Fruit fly (Drosophila melanogaster) whole organism, embryonic: Measurements from ENCODE around the gene Ugt35A1.

Experiments
- Ada2b ChIP-seq: fragments of 200-800 bp; sonication (Bioruptor generic); IDR thresholded peaks from 2 replicates; pipeline ENCODE4 v1.3.6; 2022; ENCODE audit warnings: missing biosample characterization, missing genetic modification characterization
- Antp ChIP-seq: fragments of 200-800 bp; sonication (Bioruptor generic); optimal IDR thresholded peaks from 3 replicates; lab custom pipeline; 2016; ENCODE audit warnings: missing biosample characterization, missing genetic modification characterization
- B-H1 ChIP-seq: fragments of 200-800 bp; sonication (Bioruptor generic); IDR thresholded peaks from 3 replicates; pipeline ENCODE4 v1.3.6; 2022; ENCODE audit warnings: missing biosample characterization, missing genetic modification characterization
- CG10431 ChIP-seq: fragments of 200-800 bp; sonication (Bioruptor generic); optimal IDR thresholded peaks from 3 replicates; lab custom pipeline; 2018; ENCODE audit warnings: missing biosample characterization, mild to moderate bottlenecking, missing genetic modification characterization
- CG11398 ChIP-seq: fragments of 200-800 bp; sonication (Bioruptor generic); optimal IDR thresholded peaks from 2 replicates; lab custom pipeline; 2016; ENCODE audit warnings: missing biosample characterization, missing genetic modification characterization
- CG11456 ChIP-seq: fragments of 200-800 bp; sonication (Bioruptor generic); IDR thresholded peaks from 3 replicates; pipeline ENCODE4 v1.3.6; 2022; ENCODE audit warnings: missing biosample characterization, missing genetic modification characterization
- CG11504 ChIP-seq: fragments of 200-800 bp; sonication (Bioruptor generic); optimal IDR thresholded peaks from 3 replicates; lab custom pipeline; 2019; ENCODE audit warnings: missing biosample characterization, mild to moderate bottlenecking, missing genetic modification characterization, moderate library complexity
- CG13123 ChIP-seq: fragments of 200-800 bp; sonication (Bioruptor generic); optimal IDR thresholded peaks from 2 replicates; lab custom pipeline; 2016; ENCODE audit warnings: missing biosample characterization, missing genetic modification characterization
- CG1647 ChIP-seq: fragments of 200-800 bp; sonication (Bioruptor generic); optimal IDR thresholded peaks from 3 replicates; lab custom pipeline; 2016; ENCODE audit warnings: missing biosample characterization, missing genetic modification characterization
- CG16813 ChIP-seq: fragments of 200-800 bp; sonication (Bioruptor generic); IDR thresholded peaks from 3 replicates; pipeline ENCODE4 v1.3.6; 2022; ENCODE audit warnings: missing biosample characterization, missing genetic modification characterization; ENCODE audit not compliant: partially characterized antibody
- CG16863 ChIP-seq: fragments of 200-800 bp; sonication (Bioruptor generic); optimal IDR thresholded peaks from 3 replicates; lab custom pipeline; 2016; ENCODE audit warnings: missing biosample characterization, missing genetic modification characterization
- CG2712 ChIP-seq: fragments of 200-800 bp; optimal IDR thresholded peaks from 3 replicates; lab custom pipeline; 2019; ENCODE audit warnings: missing biosample characterization, mild to moderate bottlenecking, missing genetic modification characterization, moderate library complexity
- CG32532 ChIP-seq: fragments of 200-800 bp; sonication (Bioruptor generic); IDR thresholded peaks from 2 replicates; pipeline ENCODE4 v1.3.6; 2022; ENCODE audit warnings: missing biosample characterization, missing genetic modification characterization
- CG34422 ChIP-seq: fragments of 200-800 bp; sonication (Bioruptor generic); IDR thresholded peaks from 3 replicates; pipeline ENCODE4 v1.3.6; 2022; ENCODE audit warnings: missing biosample characterization, missing genetic modification characterization
- CG6175 ChIP-seq: fragments of 200-800 bp; sonication (Bioruptor generic); IDR thresholded peaks from 3 replicates; pipeline ENCODE4 v1.3.6; 2022; ENCODE audit warnings: missing biosample characterization, missing genetic modification characterization
- CG7271 ChIP-seq: fragments of 200-800 bp; sonication (Bioruptor generic); optimal IDR thresholded peaks from 2 replicates; lab custom pipeline; 2018; ENCODE audit warnings: missing biosample characterization, mild to moderate bottlenecking, missing genetic modification characterization, moderate library complexity
- CG7357 ChIP-seq: fragments of 200-800 bp; sonication (Bioruptor generic); IDR thresholded peaks from 3 replicates; pipeline ENCODE4 v1.3.6; 2022; ENCODE audit warnings: missing biosample characterization, missing genetic modification characterization
- CG8359 ChIP-seq: fragments of 200-800 bp; sonication (Bioruptor generic); optimal IDR thresholded peaks from 2 replicates; lab custom pipeline; 2017; ENCODE audit warnings: missing biosample characterization, mild to moderate bottlenecking, missing genetic modification characterization, borderline replicate concordance
- Chrac-16 ChIP-seq: fragments of 200-800 bp; sonication (Bioruptor generic); optimal IDR thresholded peaks from 3 replicates; lab custom pipeline; 2016; ENCODE audit warnings: missing biosample characterization, missing genetic modification characterization
- Dp ChIP-seq: fragments of 200-800 bp; sonication (Bioruptor generic); optimal IDR thresholded peaks from 2 replicates; lab custom pipeline; 2018; ENCODE audit warnings: missing biosample characterization, mild to moderate bottlenecking, missing genetic modification characterization, moderate library complexity
- Hr51 ChIP-seq, 2 experiments: fragments of 200-800 bp; sonication (Bioruptor generic); optimal IDR thresholded peaks; 2 replicates in 1 of 2; 3 replicates in 1 of 2; lab custom pipeline; 2016 to 2018; ENCODE audit warnings: missing biosample characterization in 2 of 2, missing genetic modification characterization in 2 of 2, mild to moderate bottlenecking in 1 of 2, moderate library complexity in 1 of 2
- MBD-R2 ChIP-seq: fragments of 200-800 bp; sonication (Bioruptor generic); IDR thresholded peaks from 2 replicates; pipeline ENCODE4 v1.3.6; 2022; ENCODE audit warnings: missing biosample characterization, missing genetic modification characterization
- NfI ChIP-seq: fragments of 200-800 bp; sonication (Bioruptor generic); optimal IDR thresholded peaks from 3 replicates; lab custom pipeline; 2018; ENCODE audit warnings: missing biosample characterization, mild to moderate bottlenecking, missing genetic modification characterization, moderate library complexity
- Rx ChIP-seq: fragments of 200-800 bp; sonication (Bioruptor generic); IDR thresholded peaks from 2 replicates; pipeline ENCODE4 v1.3.6; 2022; ENCODE audit warnings: missing biosample characterization, missing genetic modification characterization
- Spps ChIP-seq: fragments of 200-800 bp; sonication (Bioruptor generic); optimal IDR thresholded peaks from 2 replicates; lab custom pipeline; 2018; ENCODE audit warnings: missing biosample characterization, mild to moderate bottlenecking, missing genetic modification characterization
- ab ChIP-seq: fragments of 200-800 bp; sonication (Bioruptor generic); optimal IDR thresholded peaks from 2 replicates; lab custom pipeline; 2016; ENCODE audit warnings: missing biosample characterization, missing genetic modification characterization
- ara ChIP-seq: fragments of 200-800 bp; sonication (Bioruptor generic); IDR thresholded peaks from 2 replicates; pipeline ENCODE4 v1.3.6; 2022; ENCODE audit warnings: missing biosample characterization, missing genetic modification characterization
- ase ChIP-seq: fragments of 200-800 bp; sonication (Bioruptor generic); IDR thresholded peaks from 3 replicates; pipeline ENCODE4 v1.3.6; 2022; ENCODE audit warnings: missing biosample characterization, missing genetic modification characterization
- bowl ChIP-seq: fragments of 200-800 bp; sonication (Bioruptor generic); IDR thresholded peaks from 2 replicates; pipeline ENCODE4 v1.3.6; 2022; ENCODE audit warnings: missing biosample characterization, missing genetic modification characterization
- cas ChIP-seq: fragments of 200-800 bp; sonication (Bioruptor generic); IDR thresholded peaks from 2 replicates; pipeline ENCODE4 v1.3.6; 2022; ENCODE audit warnings: missing biosample characterization, missing genetic modification characterization
- chinmo ChIP-seq: fragments of 200-800 bp; sonication (Bioruptor generic); IDR thresholded peaks from 4 replicates; pipeline ENCODE4 v1.3.6; 2022; ENCODE audit warnings: missing biosample characterization, missing genetic modification characterization; ENCODE audit not compliant: partially characterized antibody
- croc ChIP-seq: fragments of 200-800 bp; sonication (Bioruptor generic); conservative IDR thresholded peaks from 3 replicates; pipeline ENCODE4 v1.3.6; 2022; ENCODE audit warnings: missing biosample characterization, missing genetic modification characterization
- da ChIP-seq: fragments of 200-800 bp; sonication (Bioruptor generic); optimal IDR thresholded peaks from 2 replicates; lab custom pipeline; 2016; ENCODE audit warnings: missing biosample characterization, missing genetic modification characterization
- esg ChIP-seq: fragments of 200-800 bp; sonication (Bioruptor generic); conservative IDR thresholded peaks from 2 replicates; pipeline ENCODE4 v1.3.6; 2022; ENCODE audit warnings: missing biosample characterization, missing genetic modification characterization
- exex ChIP-seq: fragments of 200-800 bp; sonication (Bioruptor generic); optimal IDR thresholded peaks from 4 replicates; lab custom pipeline; 2018; ENCODE audit warnings: missing biosample characterization, mild to moderate bottlenecking, missing genetic modification characterization, moderate library complexity
- fd64A ChIP-seq: fragments of 200-800 bp; sonication (Bioruptor generic); optimal IDR thresholded peaks from 3 replicates; lab custom pipeline; 2018; ENCODE audit warnings: missing biosample characterization, mild to moderate bottlenecking, missing genetic modification characterization
- gem ChIP-seq: fragments of 200-800 bp; sonication (Bioruptor generic); optimal IDR thresholded peaks from 2 replicates; lab custom pipeline; 2019; ENCODE audit warnings: missing biosample characterization, mild to moderate bottlenecking, missing genetic modification characterization, moderate library complexity
- insv ChIP-seq, 2 experiments: fragments of 200-800 bp; sonication (Bioruptor generic); optimal IDR thresholded peaks; 3 replicates each; lab custom pipeline; 2016 to 2018; ENCODE audit warnings: missing biosample characterization in 2 of 2, missing genetic modification characterization in 2 of 2
- lola ChIP-seq, 3 experiments: fragments of >200 bp in 2 of 3; fragments of 200-800 bp in 1 of 3; sonication (Bioruptor generic) in 1 of 3; optimal IDR thresholded peaks; 2 replicates each; lab custom pipeline; 2017 to 2019; ENCODE audit warnings: missing biosample characterization in 3 of 3, missing genetic modification characterization in 3 of 3, mild to moderate bottlenecking in 1 of 3, moderate library complexity in 1 of 3
- nerfin-2 ChIP-seq: fragments of 200-800 bp; sonication (Bioruptor generic); IDR thresholded peaks from 2 replicates; pipeline ENCODE4 v1.3.6; 2022; ENCODE audit warnings: missing biosample characterization, missing genetic modification characterization; ENCODE audit not compliant: partially characterized antibody
- oc ChIP-seq: fragments of 200-800 bp; sonication (Bioruptor generic); optimal IDR thresholded peaks from 2 replicates; lab custom pipeline; 2018; ENCODE audit warnings: missing biosample characterization, mild to moderate bottlenecking, missing genetic modification characterization, moderate library complexity
- pum ChIP-seq: fragments of 200-800 bp; sonication (Bioruptor generic); optimal IDR thresholded peaks from 2 replicates; lab custom pipeline; 2016; ENCODE audit warnings: missing biosample characterization, missing genetic modification characterization
- pzg ChIP-seq: fragments of 200-800 bp; sonication (Bioruptor generic); optimal IDR thresholded peaks from 3 replicates; lab custom pipeline; 2018; ENCODE audit warnings: missing biosample characterization, mild to moderate bottlenecking, missing genetic modification characterization, moderate library complexity
- scrt ChIP-seq: fragments of 200-800 bp; sonication (Bioruptor generic); optimal IDR thresholded peaks from 2 replicates; lab custom pipeline; 2018; ENCODE audit warnings: missing biosample characterization, mild to moderate bottlenecking, missing genetic modification characterization, moderate library complexity
- sqz ChIP-seq: fragments of 200-800 bp; sonication (Bioruptor generic); optimal IDR thresholded peaks from 3 replicates; lab custom pipeline; 2018; ENCODE audit warnings: missing biosample characterization, mild to moderate bottlenecking, missing genetic modification characterization
- tx ChIP-seq: fragments of 200-800 bp; sonication (Bioruptor generic); optimal IDR thresholded peaks from 2 replicates; lab custom pipeline; 2016; ENCODE audit warnings: missing biosample characterization, missing genetic modification characterization
- wor ChIP-seq: fragments of 200-800 bp; sonication (Bioruptor generic); IDR thresholded peaks from 2 replicates; pipeline ENCODE4 v1.3.6; 2022; ENCODE audit warnings: missing biosample characterization, missing genetic modification characterization
- zfh1 ChIP-seq: fragments of 200-800 bp; sonication (Bioruptor generic); IDR thresholded peaks from 3 replicates; pipeline ENCODE4 v1.3.6; 2022; ENCODE audit warnings: missing biosample characterization, missing genetic modification characterization

Gene Ugt35A1

DNA sequence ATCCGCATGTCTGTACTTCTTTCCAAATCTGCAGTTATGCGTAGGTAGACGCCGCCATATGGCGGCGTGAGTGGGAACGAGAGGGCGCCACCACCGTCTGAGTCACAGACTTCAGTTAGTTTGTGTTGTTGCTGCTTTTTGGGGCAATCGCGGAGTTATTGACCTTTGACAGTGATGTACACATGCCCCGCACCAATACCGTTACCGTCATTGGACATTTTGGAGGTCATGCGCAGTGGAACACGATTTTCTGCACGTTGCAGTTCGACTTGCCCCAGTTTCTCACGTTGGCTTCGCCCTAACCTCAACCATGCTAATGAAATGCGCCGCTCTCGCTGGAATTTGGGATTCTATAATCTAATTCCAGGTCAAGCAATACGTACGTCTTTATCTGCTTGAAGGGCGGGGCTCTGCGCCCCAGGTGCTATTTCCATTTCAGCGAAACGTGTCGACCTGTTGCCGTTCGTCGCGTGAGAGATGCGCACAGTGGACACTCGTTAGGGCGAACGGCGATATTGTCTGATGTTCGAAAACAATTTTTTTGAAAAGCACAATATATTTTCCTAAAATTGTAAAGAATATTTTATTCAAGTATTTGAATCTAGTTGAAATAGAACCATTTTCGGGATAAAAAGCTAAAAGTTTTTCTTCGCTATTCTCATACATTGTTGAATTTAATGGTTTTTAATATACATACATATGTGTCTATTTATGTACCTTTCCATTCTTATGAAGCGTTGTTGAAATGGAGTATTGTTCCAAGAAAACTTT, 39.0 kb upstream of the Ugt35A1 start (continued):
- TF ChIP-seq pum (peak; percentile 67), Rx (GFP tag; lab: Robert Waterston, UW) (0 out of 2 replicates have a peak, but pooled peaks have one; percentile 37), CG16863 (GFP tag; lab: Kevin White, UChicago) (peak; percentile 68), Antp (GFP tag; lab: Kevin White, UChicago) (peak; percentile 65), CG8359 (GFP tag; lab: Kevin White, UChicago) (no peak), CG7357 (GFP tag; lab: Robert Waterston, UW) (peak; percentile 51; the same call in 1 of the 3 replicates), Dp (GFP tag; lab: Kevin White, UChicago) (no peak), chinmo (GFP tag; lab: Robert Waterston, UW) (peak; percentile 83; the same call in 3 of the 4 replicates), insv (GFP tag; optimal IDR thresholded peaks at IDR 0.05; lab: Kevin White, UChicago) (peak in 1 of 2 experiments; percentile 17), zfh1 (GFP tag; lab: Robert Waterston, UW) (peak; percentile 82), CG2712 (tag; lab: Kevin White, UChicago) (peak; percentile 72), NfI (GFP tag; lab: Kevin White, UChicago) (peak; percentile 73), Spps (no peak), CG1647 (GFP tag; lab: Kevin White, UChicago) (peak; percentile 80), scrt (GFP tag; lab: Kevin White, UChicago) (peak; percentile 99), sqz (GFP tag; lab: Kevin White, UChicago) (peak; percentile 10), pzg (GFP tag; lab: Kevin White, UChicago) (peak; percentile 20), nerfin-2 (no peak), CG6175 (GFP tag; lab: Robert Waterston, UW) (peak; percentile 63; the same call in 1 of the 3 replicates), MBD-R2 (GFP tag; lab: Robert Waterston, UW) (no peak; the same call in 1 of the 2 replicates), gem (tag; lab: Kevin White, UChicago) (peak; percentile 80), ase (GFP tag; lab: Robert Waterston, UW) (peak; percentile 74; the same call in 2 of the 3 replicates), oc (no peak), ab (GFP tag; lab: Kevin White, UChicago) (no peak), tx (peak; percentile 65), da (GFP tag; lab: Kevin White, UChicago) (peak; percentile 18), exex (tag; lab: Kevin White, UChicago) (peak; percentile 49), CG11504 (tag; lab: Kevin White, UChicago) (peak; percentile 73), CG32532 (GFP tag; lab: Robert Waterston, UW) (peak; percentile 90), wor (GFP tag; lab: Robert Waterston, UW) (peak; percentile 30; the same call in 1 of the 2 replicates), cas (peak; percentile 44; the same call in 1 of the 2 replicates), CG7271 (tag; lab: Kevin White, UChicago) (no peak), croc (peak; percentile 17; the same call in 1 of the 3 replicates), CG11456 (GFP tag; lab: Robert Waterston, UW) (peak; percentile 86), CG34422 (GFP tag; lab: Robert Waterston, UW) (peak; percentile 77), CG16813 (GFP tag; lab: Robert Waterston, UW) (no peak), Ada2b (GFP tag; lab: Robert Waterston, UW) (peak; percentile 73), fd64A (no peak), lola (GFP tag; optimal IDR thresholded peaks at IDR 0.05; lab: Kevin White, UChicago) (peak in 1 of 3 experiments; percentile 49), esg (GFP tag; lab: Robert Waterston, UW) (peak; percentile 52), bowl (GFP tag; lab: Robert Waterston, UW) (peak; percentile 63), B-H1 (peak; percentile 65; the same call in 2 of the 3 replicates), CG10431 (GFP tag; lab: Kevin White, UChicago) (no peak), Hr51 (GFP tag; optimal IDR thresholded peaks at IDR 0.05; lab: Kevin White, UChicago) (peak; percentile 49 to 63), CG11398 (peak; percentile 28), CG13123 (GFP tag; lab: Kevin White, UChicago) (no peak), Chrac-16 (GFP tag; lab: Kevin White, UChicago) (peak; percentile 77), ara (GFP tag; lab: Robert Waterston, UW) (peak; percentile 67)
